Fruit fly (Drosophila melanogaster) Kc167 (cell line): ENCODE data around the gene CG10650.

Experiments
- Myc ChIP-seq: fragments of >200 bp; optimal IDR thresholded peaks from 2 replicates; lab custom pipeline; 2017; ENCODE audit warnings: missing external identifiers
- Sin3A ChIP-seq: fragments of >200 bp; optimal IDR thresholded peaks from 2 replicates; lab custom pipeline; 2018; ENCODE audit warnings: missing external identifiers
- h ChIP-seq: fragments of >200 bp; optimal IDR thresholded peaks from 3 replicates; lab custom pipeline; 2018; ENCODE audit warnings: missing external identifiers
- insv ChIP-seq: fragments of >200 bp; optimal IDR thresholded peaks from 3 replicates; lab custom pipeline; 2018; ENCODE audit warnings: missing external identifiers
- psq ChIP-seq: fragments of >200 bp; optimal IDR thresholded peaks from 2 replicates; lab custom pipeline; 2017; ENCODE audit warnings: missing external identifiers
- ttk ChIP-seq: sonication (Bioruptor generic); optimal IDR thresholded peaks from 2 replicates; lab custom pipeline; 2017; ENCODE audit warnings: missing external identifiers

The CG10650 gene

DNA sequence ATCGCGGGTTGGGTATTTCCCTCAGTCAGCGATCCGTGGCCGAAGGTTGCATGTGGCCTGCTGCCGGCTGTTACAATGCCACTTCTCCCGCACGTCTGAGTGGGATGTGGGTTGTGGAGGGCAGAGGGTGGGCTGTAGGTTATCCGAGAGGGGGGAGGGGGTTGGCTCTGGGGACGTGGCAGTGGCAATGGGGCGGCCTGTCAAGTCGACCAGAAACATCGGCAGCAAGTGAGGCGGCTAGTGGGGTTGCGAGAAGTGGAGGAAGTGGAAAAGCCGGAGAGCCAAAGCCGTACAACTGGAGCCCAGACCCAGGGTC, 29.0 kb upstream of the CG10650 start:
- TF ChIP-seq ttk (lab: Kevin White, UChicago) (no peak), h (lab: Kevin White, UChicago) (no peak), Sin3A (lab: Kevin White, UChicago) (no peak), Myc (lab: Kevin White, UChicago) (no peak), insv (lab: Kevin White, UChicago) (no peak), psq (lab: Kevin White, UChicago) (no peak)

dm6 chr2L:19023972-19024743, 28.4 kb upstream of the CG10650 start:
- TF ChIP-seq psq (lab: Kevin White, UChicago) (no peak), Sin3A (lab: Kevin White, UChicago) (no peak), ttk (lab: Kevin White, UChicago) (no peak), h (lab: Kevin White, UChicago) (no peak), Myc (lab: Kevin White, UChicago) (no peak)

dm6 chr2L:19022221-19022516, 26.4 kb upstream of the CG10650 start, which contains the start of gene CG15172:
CG15172 (plus strand) TSS chr2L:19022417.
- TF ChIP-seq Sin3A (lab: Kevin White, UChicago): no peak
- TF ChIP-seq h (lab: Kevin White, UChicago): no peak
- no peak for TF ChIP-seq Myc (lab: Kevin White, UChicago)
- no peak for TF ChIP-seq ttk (lab: Kevin White, UChicago)
- no peak for TF ChIP-seq psq (lab: Kevin White, UChicago)
- no peak for TF ChIP-seq insv (lab: Kevin White, UChicago)

- TF ChIP-seq psq (lab: Kevin White, UChicago) (no peak), Myc (lab: Kevin White, UChicago) (no peak), h (lab: Kevin White, UChicago) (no peak), Sin3A (lab: Kevin White, UChicago) (no peak)
These were observed 25.8 kb upstream of the CG10650 start for dm6 chr2L:19021278-19022220.

DNA sequence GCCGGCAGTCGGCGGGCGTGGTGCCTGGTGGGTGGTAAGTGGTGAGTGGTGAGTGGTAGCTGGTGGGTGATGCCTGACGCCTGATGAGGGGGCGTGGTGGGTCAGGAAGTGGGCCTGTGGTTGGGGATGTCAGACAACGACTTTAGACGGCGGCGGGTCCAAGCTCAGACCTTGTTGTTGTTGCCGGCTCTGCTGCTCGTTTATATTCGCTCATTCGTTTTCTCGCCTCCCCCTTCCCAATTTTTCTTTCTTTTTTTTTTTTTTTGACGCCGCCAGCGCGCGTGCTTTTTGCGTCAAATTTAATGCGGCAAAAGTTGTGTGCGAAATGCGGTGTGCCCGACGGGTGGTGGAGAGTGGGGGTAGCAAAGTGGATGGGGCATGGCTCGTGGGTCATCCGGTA, 23.9 kb upstream of the CG10650 start:
- TF ChIP-seq h (lab: Kevin White, UChicago) (no peak), insv (lab: Kevin White, UChicago) (no peak), ttk (lab: Kevin White, UChicago) (no peak), psq (lab: Kevin White, UChicago) (no peak), Myc (lab: Kevin White, UChicago) (no peak), Sin3A (lab: Kevin White, UChicago) (no peak)

DNA sequence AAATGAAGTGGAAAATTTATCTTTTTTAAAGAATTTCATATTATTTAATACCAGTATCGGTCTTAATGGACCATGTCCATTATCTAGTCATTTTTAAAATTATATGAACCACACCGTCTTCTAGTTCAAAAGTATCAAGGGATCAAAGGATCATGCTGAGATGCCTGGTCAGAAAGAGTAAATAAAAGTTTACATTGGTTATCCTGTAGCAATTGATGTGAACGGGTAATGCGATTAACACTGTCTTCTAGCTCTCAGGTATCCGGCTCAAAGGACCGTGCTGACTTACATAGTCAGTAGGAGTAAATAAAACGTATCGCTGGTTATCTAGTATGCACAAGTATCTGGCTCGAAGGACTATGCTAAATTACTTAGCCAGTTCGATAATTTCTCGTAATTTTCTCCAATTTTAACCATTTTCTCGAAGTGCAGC, 23.4 kb upstream of the CG10650 start:
- no peak for TF ChIP-seq h (lab: Kevin White, UChicago)
- TF ChIP-seq ttk (lab: Kevin White, UChicago): no peak
- TF ChIP-seq insv (lab: Kevin White, UChicago): no peak
- TF ChIP-seq Sin3A (lab: Kevin White, UChicago): no peak
- no peak for TF ChIP-seq psq (lab: Kevin White, UChicago)
- no peak for TF ChIP-seq Myc (lab: Kevin White, UChicago)

dm6 chr2L:19018266-19018665, 22.5 kb upstream of the CG10650 start:
- no peak for TF ChIP-seq h (lab: Kevin White, UChicago)
- TF ChIP-seq ttk (lab: Kevin White, UChicago): no peak

- TF ChIP-seq Myc (lab: Kevin White, UChicago) (no peak), insv (lab: Kevin White, UChicago) (no peak), h (lab: Kevin White, UChicago) (no peak), ttk (lab: Kevin White, UChicago) (no peak), Sin3A (lab: Kevin White, UChicago) (no peak), psq (lab: Kevin White, UChicago) (no peak)
These were observed 21.3 kb upstream of the CG10650 start for dm6 chr2L:19017060-19017459.

DNA sequence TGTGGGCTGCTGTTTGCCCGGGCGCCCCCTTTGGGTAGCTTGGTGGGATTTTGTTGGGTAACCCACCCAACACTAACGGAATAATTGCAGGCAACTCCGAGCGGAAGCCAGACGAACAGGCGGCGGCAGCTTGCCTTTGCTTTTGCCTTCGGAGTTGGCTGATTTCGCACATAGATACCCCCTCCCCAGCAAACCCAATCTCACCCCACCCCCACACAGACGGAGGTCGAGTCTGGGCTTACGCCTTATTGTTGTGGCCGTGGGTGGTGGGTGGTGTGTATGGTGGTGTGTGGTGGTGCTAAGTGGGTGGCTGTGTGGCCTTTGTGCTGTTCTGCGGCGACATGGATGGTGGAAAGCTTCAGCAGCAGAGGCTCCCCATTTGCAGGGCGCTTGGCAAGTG, 19.9 kb upstream of the CG10650 start:
- TF ChIP-seq insv (lab: Kevin White, UChicago) (no peak), h (lab: Kevin White, UChicago) (no peak), Sin3A (lab: Kevin White, UChicago) (no peak), Myc (lab: Kevin White, UChicago) (no peak), psq (lab: Kevin White, UChicago) (no peak), ttk (lab: Kevin White, UChicago) (no peak)

dm6 chr2L:19014881-19015366, 19.2 kb upstream of the CG10650 start:
- TF ChIP-seq ttk (lab: Kevin White, UChicago): no peak
- TF ChIP-seq psq (lab: Kevin White, UChicago): no peak
- TF ChIP-seq insv (lab: Kevin White, UChicago): no peak
- no peak for TF ChIP-seq Sin3A (lab: Kevin White, UChicago)
- TF ChIP-seq h (lab: Kevin White, UChicago): no peak
- no peak for TF ChIP-seq Myc (lab: Kevin White, UChicago)
